Worm (Caenorhabditis elegans): ENCODE results near the gene mrps-24.

ce11 chrIV:7727258-7727657 is 17.4 kb downstream of the mrps-24 start:
- TF ChIP-seq unc-62 (GFP tag; optimal IDR thresholded peaks at IDR 0.05) = no peak
- TF ChIP-seq nhr-76 (tag; optimal IDR thresholded peaks at IDR 0.05) = no peak
- TF ChIP-seq elt-3 (tag; optimal IDR thresholded peaks at IDR 0.05) = no peak
- TF ChIP-seq lsy-2 (tag; optimal IDR thresholded peaks at IDR 0.05) = no peak
- no peak for TF ChIP-seq mep-1 (tag; optimal IDR thresholded peaks at IDR 0.05)
- no peak for TF ChIP-seq nhr-237 (tag; optimal IDR thresholded peaks at IDR 0.05)
- no peak for TF ChIP-seq snpc-4 (tag; optimal IDR thresholded peaks at IDR 0.05)
- TF ChIP-seq tbx-8 (GFP tag; optimal IDR thresholded peaks at IDR 0.05) = no peak
